Fruit fly (Drosophila melanogaster): ENCODE data around the gene CG33272.

DNA sequence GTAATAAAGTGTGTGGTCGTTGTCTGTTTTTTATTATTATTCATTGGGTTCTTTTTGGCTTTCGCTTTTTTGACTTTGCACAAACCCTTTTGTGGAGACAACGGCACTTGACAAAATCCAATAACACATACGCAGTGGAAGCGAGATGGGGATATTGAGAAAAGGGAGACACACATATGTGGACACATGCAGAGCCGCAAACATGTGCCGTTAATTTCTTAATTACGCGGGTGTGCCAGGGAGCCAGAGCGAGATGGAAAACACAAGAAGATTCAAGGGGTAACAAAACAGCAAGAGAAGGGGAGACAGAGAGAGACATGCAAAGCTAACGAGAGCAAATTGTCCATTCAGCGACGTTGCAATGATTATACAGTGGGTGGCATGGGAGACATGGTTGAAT, 17.9 kb downstream of the CG33272 start:
- TF ChIP-seq chm (GFP tag; IDR thresholded peaks at IDR 0.05) = no peak
- TF ChIP-seq CG15269 (tag; optimal IDR thresholded peaks at IDR 0.05) = peak; percentile 15
- no peak for TF ChIP-seq luna (GFP tag; optimal IDR thresholded peaks at IDR 0.05)
- no peak for TF ChIP-seq Sry-β (GFP tag; optimal IDR thresholded peaks at IDR 0.05)
- TF ChIP-seq CG8944 (GFP tag; optimal IDR thresholded peaks at IDR 0.05) = no peak
- no peak for TF ChIP-seq CG9727 (GFP tag; optimal IDR thresholded peaks at IDR 0.05)
- TF ChIP-seq psq (GFP tag; optimal IDR thresholded peaks at IDR 0.05) = no peak
- TF ChIP-seq h (optimal IDR thresholded peaks at IDR 0.05) = no peak
